Fruit fly (Drosophila melanogaster) whole organism, embryonic: ENCODE measurements around the gene CG43675.

Experiments
- CG10274 ChIP-seq: fragments of 200-800 bp; sonication (Bioruptor generic); optimal IDR thresholded peaks from 3 replicates; lab custom pipeline; 2017; ENCODE audit warnings: missing biosample characterization, mild to moderate bottlenecking, missing genetic modification characterization
- CG11456 ChIP-seq: fragments of 200-800 bp; sonication (Bioruptor generic); IDR thresholded peaks from 3 replicates; pipeline ENCODE4 v1.3.6; 2022; ENCODE audit warnings: missing biosample characterization, missing genetic modification characterization
- CG13624 ChIP-seq: fragments of 200-800 bp; sonication (Bioruptor generic); optimal IDR thresholded peaks from 2 replicates; lab custom pipeline; 2016; ENCODE audit warnings: missing biosample characterization, missing genetic modification characterization
- CG1603 ChIP-seq: fragments of 200-800 bp; sonication (Bioruptor generic); optimal IDR thresholded peaks from 2 replicates; lab custom pipeline; 2019; ENCODE audit warnings: missing biosample characterization, mild to moderate bottlenecking, missing genetic modification characterization, moderate library complexity
- CG17361 ChIP-seq: fragments of 200-800 bp; sonication (Bioruptor generic); IDR thresholded peaks from 3 replicates; pipeline ENCODE4 v1.3.6; 2022; ENCODE audit warnings: missing biosample characterization, missing genetic modification characterization
- CG34422 ChIP-seq: fragments of 200-800 bp; sonication (Bioruptor generic); IDR thresholded peaks from 3 replicates; pipeline ENCODE4 v1.3.6; 2022; ENCODE audit warnings: missing biosample characterization, missing genetic modification characterization
- CG8924 ChIP-seq: fragments of 200-800 bp; optimal IDR thresholded peaks from 3 replicates; lab custom pipeline; 2019; ENCODE audit warnings: missing biosample characterization, mild to moderate bottlenecking, missing genetic modification characterization, moderate library complexity
- CG8944 ChIP-seq: fragments of 200-800 bp; sonication (Bioruptor generic); optimal IDR thresholded peaks from 3 replicates; lab custom pipeline; 2016; ENCODE audit warnings: missing biosample characterization, missing genetic modification characterization
- H2.0 ChIP-seq: fragments of 200-800 bp; sonication (Bioruptor generic); IDR thresholded peaks from 2 replicates; pipeline ENCODE4 v1.3.6; 2022; ENCODE audit warnings: missing biosample characterization, missing genetic modification characterization
- HLHmδ ChIP-seq: fragments of 200-800 bp; sonication (Bioruptor generic); optimal IDR thresholded peaks from 2 replicates; lab custom pipeline; 2018; ENCODE audit warnings: missing biosample characterization, mild to moderate bottlenecking, missing genetic modification characterization, moderate library complexity
- Lpt ChIP-seq: fragments of >200 bp; optimal IDR thresholded peaks from 2 replicates; lab custom pipeline; 2018; ENCODE audit warnings: missing biosample characterization, missing genetic modification characterization
- ham ChIP-seq: fragments of 200-800 bp; sonication (Bioruptor generic); IDR thresholded peaks from 2 replicates; pipeline ENCODE4 v1.3.6; 2022; ENCODE audit warnings: missing biosample characterization, missing genetic modification characterization
- sc ChIP-seq, 3 experiments: fragments of >200 bp in 2 of 3; fragments of 200-800 bp in 1 of 3; sonication (Bioruptor generic) in 1 of 3; optimal IDR thresholded peaks; 2 replicates in 2 of 3; 3 replicates in 1 of 3; lab custom pipeline; 2017; ENCODE audit warnings: mild to moderate bottlenecking in 1 of 3, missing biosample characterization in 1 of 3, missing genetic modification characterization in 1 of 3, missing genetic modification reagents in 1 of 3

- TF ChIP-seq CG34422 (GFP tag; lab: Robert Waterston, UW) (no peak), CG13624 (GFP tag; lab: Kevin White, UChicago) (no peak), CG10274 (GFP tag; lab: Kevin White, UChicago) (no peak), HLHmδ (GFP tag; lab: Kevin White, UChicago) (no peak), CG11456 (GFP tag; lab: Robert Waterston, UW) (no peak), sc (optimal IDR thresholded peaks at IDR 0.05; lab: Kevin White, UChicago) (no peak), sc (GFP tag; optimal IDR thresholded peaks at IDR 0.05; lab: Kevin White, UChicago) (no peak), H2.0 (no peak), CG1603 (tag; lab: Kevin White, UChicago) (no peak), CG8924 (tag; lab: Kevin White, UChicago) (no peak), CG8944 (GFP tag; lab: Kevin White, UChicago) (no peak), Lpt (GFP tag; lab: Kevin White, UChicago) (no peak), CG17361 (GFP tag; lab: Robert Waterston, UW) (no peak), ham (GFP tag; lab: Robert Waterston, UW) (no peak)
Measured at dm6 chr3R:9321470-9321869, 33.8 kb upstream of the CG43675 start, which contains the start of gene HP1e.
